1 worm cellular context compared by ENCODE assay signal in genomic region chrII:5227768-5228167, ce11.
A peak's percentile ranks its signal among the peaks of the same experiment; 100 is the strongest.
TF ChIP-seq lines count a peak whose summit lies in the region.

No protein-coding gene starts in this region.

TF ChIP-seq in whole organism, L1 larva, 84 proteins besides CTCF, POLR2A, EP300 and RAD21 (continued from another document):
- TF ChIP-seq lin-14 (GFP tag; optimal IDR thresholded peaks at IDR 0.05; lab: Kevin White, UChicago) (peak; percentile 64), blmp-1 (tag; optimal IDR thresholded peaks at IDR 0.05; lab: Kevin White, UChicago) (peak; percentile 34), elt-2 (tag; optimal IDR thresholded peaks at IDR 0.05; lab: Kevin White, UChicago) (peak; percentile 78), nhr-90 (tag; optimal IDR thresholded peaks at IDR 0.05; lab: Kevin White, UChicago; ENCODE audit: poor library complexity) (peak; percentile 7), snu-23 (GFP tag; optimal IDR thresholded peaks at IDR 0.05; lab: Kevin White, UChicago) (peak; percentile 42), tbx-2 (tag; optimal IDR thresholded peaks at IDR 0.05; lab: Kevin White, UChicago) (peak; percentile 38), fkh-8 (tag; optimal IDR thresholded peaks at IDR 0.05; lab: Kevin White, UChicago) (no peak)
TF ChIP-seq in whole organism, L1 larva: peak in this region for 15.
